Fruit fly (Drosophila melanogaster) whole organism, wandering third instar larva: ENCODE measurements around the gene His4r.

Experiments used
- CG9705 ChIP-seq: fragments of 200-800 bp; sonication (Bioruptor generic); optimal IDR thresholded peaks from 2 replicates; lab custom pipeline; 2018; ENCODE audit warnings: missing biosample characterization, mild to moderate bottlenecking, missing genetic modification characterization
- Hr78 ChIP-seq: fragments of >200 bp; optimal IDR thresholded peaks from 2 replicates; lab custom pipeline; 2017; ENCODE audit warnings: missing biosample characterization, missing genetic modification characterization
- Jra ChIP-seq: sonication (Bioruptor generic); optimal IDR thresholded peaks from 2 replicates; lab custom pipeline; 2016; ENCODE audit warnings: missing biosample characterization, missing genetic modification characterization
- dl ChIP-seq, 2 experiments: fragments of 175-275, 200-275 bp in 1 of 2; fragments of 200-275 bp in 1 of 2; sonication (Bioruptor generic); optimal IDR thresholded peaks; lab custom pipeline; 2018; ENCODE audit warnings: mild to moderate bottlenecking in 2 of 2, missing biosample characterization in 2 of 2, missing genetic modification characterization in 2 of 2, moderate library complexity in 2 of 2; ENCODE audit not compliant: partially characterized antibody in 2 of 2, insufficient read depth in 1 of 2
- foxo ChIP-seq, 2 experiments: fragments of 200-800 bp; sonication (Bioruptor generic); optimal IDR thresholded peaks; 2 replicates in 1 of 2; 3 replicates in 1 of 2; lab custom pipeline; 2016 to 2017; ENCODE audit warnings: missing biosample characterization in 2 of 2, missing genetic modification characterization in 2 of 2
- pan ChIP-seq: fragments of >200 bp; optimal IDR thresholded peaks from 2 replicates; lab custom pipeline; 2017
- sage ChIP-seq: fragments of 200-800 bp; sonication (Bioruptor generic); optimal IDR thresholded peaks from 2 replicates; lab custom pipeline; 2016; ENCODE audit warnings: missing biosample characterization, mild to moderate bottlenecking, missing genetic modification characterization

His4r gene

dm6 chr3R:14674762-14675161, 49.2 kb downstream of the His4r start (continued):
- TF ChIP-seq Jra (GFP tag; lab: Kevin White, UChicago), result no peak
- TF ChIP-seq pan (lab: Kevin White, UChicago), result no peak
- no peak for TF ChIP-seq sage (GFP tag; lab: Kevin White, UChicago)
- TF ChIP-seq foxo (GFP tag; optimal IDR thresholded peaks at IDR 0.05; lab: Kevin White, UChicago), result peak in 1 of 2 experiments; percentile 64
- TF ChIP-seq Hr78 (GFP tag; lab: Kevin White, UChicago), result no peak
- TF ChIP-seq dl (GFP tag; optimal IDR thresholded peaks at IDR 0.05; lab: Kevin White, UChicago; ENCODE audit: insufficient read depth in 1 of 2, partially characterized antibody in 2 of 2), result no peak
- TF ChIP-seq CG9705, result no peak
